Fruit fly (Drosophila melanogaster) whole organism: Measurements from ENCODE around the gene CG7991.
A peak's percentile ranks its signal among the peaks of the same experiment; 100 is the strongest.

Experiments
- CG8478 ChIP-seq: fragments of >200 bp; optimal IDR thresholded peaks from 2 replicates; lab custom pipeline; 2018; ENCODE audit warnings: inconsistent platforms
- Dll ChIP-seq: fragments of >200 bp; optimal IDR thresholded peaks from 2 replicates; lab custom pipeline; 2017
- EcR ChIP-seq, 2 experiments: fragments of >200 bp; optimal IDR thresholded peaks; 2 replicates each; lab custom pipeline; 2017; ENCODE audit warnings: missing biosample characterization in 2 of 2, missing genetic modification characterization in 2 of 2, missing genetic modification reagents in 2 of 2
- pan ChIP-seq: fragments of >200 bp; optimal IDR thresholded peaks from 2 replicates; lab custom pipeline; 2017
- psq ChIP-seq: fragments of >200 bp; optimal IDR thresholded peaks from 2 replicates; lab custom pipeline; 2017
- usp ChIP-seq: fragments of >200 bp; optimal IDR thresholded peaks from 2 replicates; lab custom pipeline; 2017; ENCODE audit warnings: missing biosample characterization, missing genetic modification characterization, mixed read lengths

CG7991 gene

dm6 chr3L:1746338-1747199 is 72.1 kb downstream of the CG7991 start, which contains the start of gene CG13921:
Gene CG13921, plus strand, starts transcription at chr3L:1746907.
- TF ChIP-seq usp (GFP tag; lab: Kevin White, UChicago) (no peak), pan (lab: Kevin White, UChicago) (no peak), psq (lab: Kevin White, UChicago) (no peak), EcR (GFP tag; optimal IDR thresholded peaks at IDR 0.05; lab: Kevin White, UChicago) (no peak), Dll (lab: Kevin White, UChicago) (no peak), CG8478 (lab: Kevin White, UChicago) (no peak)

dm6 chr3L:1748218-1748617 is 73.7 kb downstream of the CG7991 start:
- no peak for TF ChIP-seq usp (GFP tag; lab: Kevin White, UChicago)
- TF ChIP-seq pan (lab: Kevin White, UChicago): no peak
- TF ChIP-seq CG8478 (lab: Kevin White, UChicago): no peak
- no peak for TF ChIP-seq psq (lab: Kevin White, UChicago)
- no peak for TF ChIP-seq EcR (GFP tag; optimal IDR thresholded peaks at IDR 0.05; lab: Kevin White, UChicago)

dm6 chr3L:1754262-1754661 is 79.8 kb downstream of the CG7991 start:
- TF ChIP-seq Dll (lab: Kevin White, UChicago) (no peak), CG8478 (lab: Kevin White, UChicago) (no peak), EcR (GFP tag; optimal IDR thresholded peaks at IDR 0.05; lab: Kevin White, UChicago) (no peak), pan (lab: Kevin White, UChicago) (no peak), psq (lab: Kevin White, UChicago) (no peak), usp (GFP tag; lab: Kevin White, UChicago) (no peak)

dm6 chr3L:1754935-1755334 is 80.4 kb downstream of the CG7991 start:
- TF ChIP-seq pan (lab: Kevin White, UChicago) (no peak), CG8478 (lab: Kevin White, UChicago) (no peak), Dll (lab: Kevin White, UChicago) (no peak), EcR (GFP tag; optimal IDR thresholded peaks at IDR 0.05; lab: Kevin White, UChicago) (no peak)

dm6 chr3L:1755458-1755984 is 81.0 kb downstream of the CG7991 start, which contains the start of gene Cht2:
Gene Cht2, minus strand, starts transcription at chr3L:1755934.
- TF ChIP-seq Dll (lab: Kevin White, UChicago) (peak; percentile 63), psq (lab: Kevin White, UChicago) (no peak), pan (lab: Kevin White, UChicago) (no peak), CG8478 (lab: Kevin White, UChicago) (no peak)

- TF ChIP-seq CG8478 (lab: Kevin White, UChicago) (no peak), usp (GFP tag; lab: Kevin White, UChicago) (no peak), pan (lab: Kevin White, UChicago) (no peak), psq (lab: Kevin White, UChicago) (no peak), EcR (GFP tag; optimal IDR thresholded peaks at IDR 0.05; lab: Kevin White, UChicago) (no peak), Dll (lab: Kevin White, UChicago) (no peak)
Observed at dm6 chr3L:1756143-1756542, 81.6 kb downstream of the CG7991 start, which contains the start of gene CG8001. Gene CG8001, plus strand, starts transcription at chr3L:1756159.
